Worm (Caenorhabditis elegans): ENCODE results near the gene F14F9.5.

F14F9.5 gene

ce11 chrV:5080853-5081338 is 46.0 kb upstream of the F14F9.5 start, which contains the start of gene Y58A7A.3 (continued):
- TF ChIP-seq tag-97 (GFP tag; IDR thresholded peaks at IDR 0.05) = no peak
- TF ChIP-seq php-3 (GFP tag; IDR thresholded peaks at IDR 0.05) = no peak
- TF ChIP-seq dpl-1 (GFP tag; optimal IDR thresholded peaks at IDR 0.05) = peak; percentile 20
- no peak for TF ChIP-seq set-16 (GFP tag; IDR thresholded peaks at IDR 0.05)
- TF ChIP-seq ceh-28 (tag; optimal IDR thresholded peaks at IDR 0.05) = no peak
- peak in 1 of 2 experiments; percentile 54 for TF ChIP-seq hif-1 (tag; optimal IDR thresholded peaks at IDR 0.05)
- TF ChIP-seq hmg-1.1 (GFP tag; IDR thresholded peaks at IDR 0.05) = no peak
- no peak for TF ChIP-seq ctbp-1 (GFP tag; IDR thresholded peaks at IDR 0.05)

- peak; percentile 92 for TF ChIP-seq zip-2 (tag; optimal IDR thresholded peaks at IDR 0.05)
- no peak for TF ChIP-seq madf-5 (GFP tag; IDR thresholded peaks at IDR 0.05)
- no peak for TF ChIP-seq saeg-2 (GFP tag; IDR thresholded peaks at IDR 0.05)
- peak; percentile 6 for TF ChIP-seq nhr-28 (tag; optimal IDR thresholded peaks at IDR 0.05)
Measured at ce11 chrV:5084957-5085465, 41.9 kb upstream of the F14F9.5 start, which contains the start of gene Y58A7A.4. Gene Y58A7A.4, minus strand, starts transcription at chrV:5085007.

ce11 chrV:5086919-5087404 is 39.9 kb upstream of the F14F9.5 start, which contains the start of gene Y58A7A.5:
Gene Y58A7A.5, minus strand, starts transcription at chrV:5086969.
- TF ChIP-seq zip-2 (tag; optimal IDR thresholded peaks at IDR 0.05) (peak; percentile 98), T20F7.1 (GFP tag; optimal IDR thresholded peaks at IDR 0.05) (peak; percentile 49), madf-5 (GFP tag; IDR thresholded peaks at IDR 0.05) (no peak), daf-16 (GFP tag; optimal IDR thresholded peaks at IDR 0.05) (peak in 1 of 2 experiments; percentile 54), daf-16 (tag; optimal IDR thresholded peaks at IDR 0.05) (no peak), mep-1 (tag; optimal IDR thresholded peaks at IDR 0.05) (peak; percentile 35), ama-1 (optimal IDR thresholded peaks at IDR 0.05) (no peak), F10B5.3 (tag; optimal IDR thresholded peaks at IDR 0.05) (no peak), aha-1 (tag) (no peak), lsy-2 (tag; optimal IDR thresholded peaks at IDR 0.05) (peak in 1 of 2 experiments; percentile 59), dpl-1 (GFP tag; optimal IDR thresholded peaks at IDR 0.05) (peak; percentile 28), nhr-28 (tag; optimal IDR thresholded peaks at IDR 0.05) (peak; percentile 64), hlh-11 (tag; optimal IDR thresholded peaks at IDR 0.05) (peak; percentile 40), dmd-6 (GFP tag; IDR thresholded peaks at IDR 0.05) (peak; percentile 57; the same call in 1 of the 2 replicates), hif-1 (tag; optimal IDR thresholded peaks at IDR 0.05) (peak in 1 of 2 experiments; percentile 39), Y48G9A.11 (GFP tag; IDR thresholded peaks at IDR 0.05) (no peak), daf-8 (GFP tag; IDR thresholded peaks at IDR 0.05) (no peak), nhr-6 (tag; optimal IDR thresholded peaks at IDR 0.05) (peak; percentile 60), pha-4 (GFP tag; IDR thresholded peaks at IDR 0.05) (no peak), pha-4 (tag; optimal IDR thresholded peaks at IDR 0.05) (peak; percentile 19), ctbp-1 (GFP tag; IDR thresholded peaks at IDR 0.05) (no peak), daf-12 (tag; optimal IDR thresholded peaks at IDR 0.05) (no peak), pqm-1 (tag; optimal IDR thresholded peaks at IDR 0.05) (peak; percentile 6), skn-1 (tag; optimal IDR thresholded peaks at IDR 0.05) (no peak), zag-1 (tag; optimal IDR thresholded peaks at IDR 0.05) (no peak)

- TF ChIP-seq lir-3 (tag; optimal IDR thresholded peaks at IDR 0.05) = no peak
- TF ChIP-seq mxl-3 (GFP tag; optimal IDR thresholded peaks at IDR 0.05) = no peak
- TF ChIP-seq hif-1 (tag; optimal IDR thresholded peaks at IDR 0.05) = no peak
- no peak for TF ChIP-seq nhr-25 (tag; optimal IDR thresholded peaks at IDR 0.05; ENCODE audit: borderline replicate concordance, insufficient read depth)
- 0 out of 2 replicates have a peak, but pooled peaks have one; percentile 34 for TF ChIP-seq ctbp-1 (GFP tag; IDR thresholded peaks at IDR 0.05)
- peak; percentile 54 for TF ChIP-seq ces-1 (GFP tag; optimal IDR thresholded peaks at IDR 0.05)
- TF ChIP-seq dmd-6 (GFP tag; IDR thresholded peaks at IDR 0.05) = 0 out of 2 replicates have a peak, but pooled peaks have one; percentile 11
- TF ChIP-seq ceh-20 (GFP tag; IDR thresholded peaks at IDR 0.05) = no peak
- TF ChIP-seq gei-8 (GFP tag; optimal IDR thresholded peaks at IDR 0.05) = no peak
- TF ChIP-seq zip-11 (GFP tag; IDR thresholded peaks at IDR 0.05) = no peak
- no peak for TF ChIP-seq zfp-2 (tag; optimal IDR thresholded peaks at IDR 0.05)
- TF ChIP-seq snpc-4 (tag; optimal IDR thresholded peaks at IDR 0.05) = no peak
Measured at ce11 chrV:5088311-5088710, 38.6 kb upstream of the F14F9.5 start.

All from whole organism, L4 larva.